Worm (Caenorhabditis elegans) whole organism, young adult: ENCODE measurements around the gene prdx-6.
A peak's percentile ranks its signal among the peaks of the same experiment; 100 is the strongest.

Source experiments
- B0019.2 ChIP-seq: fragments of 200-800 bp; sonication (Bioruptor generic); conservative IDR thresholded peaks from 2 replicates; pipeline ENCODE4 v1.3.6; 2022; ENCODE audit warnings: missing genetic modification reagents, missing genetic modification characterization, missing compliant biosample characterization
- F10E7.11 ChIP-seq: sonication (generic microtip); optimal IDR thresholded peaks from 2 replicates; lab custom pipeline; 2017; ENCODE audit warnings: mild to moderate bottlenecking, missing genetic modification characterization, moderate library complexity, missing compliant biosample characterization
- F22D6.2 ChIP-seq: sonication (generic microtip); optimal IDR thresholded peaks from 2 replicates; lab custom pipeline; 2016; ENCODE audit warnings: mild to moderate bottlenecking, missing genetic modification characterization, missing compliant biosample characterization
- F57C9.4 ChIP-seq: sonication (generic microtip); optimal IDR thresholded peaks from 2 replicates; lab custom pipeline; 2017; ENCODE audit warnings: mild to moderate bottlenecking, missing genetic modification characterization, missing compliant biosample characterization
- K11D2.4 ChIP-seq: fragments of 200-800 bp; sonication (Bioruptor generic); IDR thresholded peaks from 2 replicates; pipeline ENCODE4 v1.3.6; 2022; ENCODE audit warnings: missing genetic modification reagents, missing genetic modification characterization, missing compliant biosample characterization
- K12H6.12 ChIP-seq: fragments of 200-800 bp; sonication (Bioruptor generic); optimal IDR thresholded peaks from 2 replicates; lab custom pipeline; 2018; ENCODE audit warnings: mild to moderate bottlenecking, missing genetic modification characterization, missing compliant biosample characterization
- T07F8.4 ChIP-seq: sonication (generic microtip); optimal IDR thresholded peaks from 2 replicates; lab custom pipeline; 2016; ENCODE audit warnings: mild to moderate bottlenecking, missing genetic modification characterization, moderate library complexity, missing compliant biosample characterization
- T26A5.8 ChIP-seq: sonication (generic microtip); optimal IDR thresholded peaks from 2 replicates; lab custom pipeline; 2016; ENCODE audit warnings: missing genetic modification characterization, missing compliant biosample characterization
- Y53G8AR.9 ChIP-seq: fragments of 200-800 bp; sonication (Bioruptor generic); conservative IDR thresholded peaks from 2 replicates; pipeline ENCODE4 v1.3.6; 2022; ENCODE audit warnings: missing genetic modification reagents, missing genetic modification characterization, missing compliant biosample characterization
- Y79H2A.3 ChIP-seq: fragments of 200-800 bp; sonication (Bioruptor generic); conservative IDR thresholded peaks from 2 replicates; pipeline ENCODE4 v1.3.6; 2022; ENCODE audit warnings: missing genetic modification reagents, missing genetic modification characterization, missing compliant biosample characterization
- Y95B8A.8 ChIP-seq: fragments of 200-800 bp; sonication (Bioruptor generic); IDR thresholded peaks from 2 replicates; pipeline ENCODE4 v1.3.6; 2022; ENCODE audit warnings: missing genetic modification reagents, missing genetic modification characterization, missing compliant biosample characterization
- ZK185.1 ChIP-seq: sonication (generic microtip); optimal IDR thresholded peaks from 2 replicates; lab custom pipeline; 2016; ENCODE audit warnings: mild to moderate bottlenecking, missing genetic modification characterization, missing compliant biosample characterization; ENCODE audit not compliant: poor library complexity, severe bottlenecking
- attf-5 ChIP-seq: fragments of 200-800 bp; sonication (Bioruptor generic); optimal IDR thresholded peaks from 2 replicates; lab custom pipeline; 2018; ENCODE audit warnings: mild to moderate bottlenecking, missing genetic modification characterization, missing compliant biosample characterization
- attf-6 ChIP-seq: fragments of 200-800 bp; sonication (Bioruptor generic); IDR thresholded peaks from 2 replicates; pipeline ENCODE4 v1.3.6; 2022; ENCODE audit warnings: missing genetic modification reagents, missing genetic modification characterization, missing compliant biosample characterization
- ccch-3 ChIP-seq: fragments of 200-800 bp; sonication (Bioruptor generic); optimal IDR thresholded peaks from 2 replicates; lab custom pipeline; 2018; ENCODE audit warnings: mild to moderate bottlenecking, missing genetic modification characterization, missing compliant biosample characterization
- ceh-27 ChIP-seq: fragments of 200-800 bp; sonication (Bioruptor generic); optimal IDR thresholded peaks from 2 replicates; lab custom pipeline; 2018; ENCODE audit warnings: mild to moderate bottlenecking, missing genetic modification characterization, moderate library complexity, missing compliant biosample characterization
- ceh-40 ChIP-seq: fragments of 200-800 bp; sonication (Bioruptor generic); IDR thresholded peaks from 2 replicates; pipeline ENCODE4 v1.3.6; 2022; ENCODE audit warnings: missing genetic modification characterization, missing compliant biosample characterization
- ceh-58 ChIP-seq: fragments of 200-800 bp; sonication (Bioruptor generic); IDR thresholded peaks from 2 replicates; pipeline ENCODE4 v1.3.6; 2022; ENCODE audit warnings: missing genetic modification characterization, missing compliant biosample characterization
- ceh-79 ChIP-seq: sonication (generic microtip); optimal IDR thresholded peaks from 2 replicates; lab custom pipeline; 2017; ENCODE audit warnings: mild to moderate bottlenecking, missing genetic modification characterization, missing compliant biosample characterization
- dox-1 ChIP-seq: fragments of 200-800 bp; sonication (Bioruptor generic); IDR thresholded peaks from 2 replicates; pipeline ENCODE4 v1.3.6; 2022; ENCODE audit warnings: missing genetic modification reagents, missing genetic modification characterization, missing compliant biosample characterization
- dpff-1 ChIP-seq: sonication (generic microtip); optimal IDR thresholded peaks from 2 replicates; lab custom pipeline; 2017; ENCODE audit warnings: mild to moderate bottlenecking, missing genetic modification characterization, missing compliant biosample characterization
- egl-44 ChIP-seq: fragments of 200-800 bp; sonication (Bioruptor generic); IDR thresholded peaks from 2 replicates; pipeline ENCODE4 v1.3.6; 2022; ENCODE audit warnings: missing genetic modification reagents, missing genetic modification characterization, missing compliant biosample characterization
- hlh-12 ChIP-seq: sonication (generic microtip); optimal IDR thresholded peaks from 2 replicates; lab custom pipeline; 2016; ENCODE audit warnings: missing genetic modification characterization, missing compliant biosample characterization
- hmg-20 ChIP-seq: fragments of 200-800 bp; sonication (Bioruptor generic); IDR thresholded peaks from 2 replicates; pipeline ENCODE4 v1.3.6; 2022; ENCODE audit warnings: missing genetic modification reagents, missing genetic modification characterization, missing compliant biosample characterization
- hrde-1 ChIP-seq: sonication (generic microtip); optimal IDR thresholded peaks from 2 replicates; lab custom pipeline; 2016; ENCODE audit warnings: missing genetic modification characterization, mild to moderate bottlenecking, missing compliant biosample characterization, moderate library complexity, missing genotype, missing genetic modification reagents, borderline replicate concordance
- let-526 ChIP-seq: fragments of 200-800 bp; sonication (Bioruptor generic); IDR thresholded peaks from 2 replicates; pipeline ENCODE4 v1.3.6; 2022; ENCODE audit warnings: missing genetic modification reagents, missing genetic modification characterization, missing compliant biosample characterization
- let-607 ChIP-seq, 2 experiments: fragments of 200-800 bp in 1 of 2; sonication (Bioruptor generic) in 1 of 2; sonication (generic microtip) in 1 of 2; optimal IDR thresholded peaks; 2 replicates each; lab custom pipeline; 2016 to 2018; ENCODE audit warnings: mild to moderate bottlenecking in 2 of 2, missing compliant biosample characterization in 2 of 2, missing genetic modification characterization in 2 of 2, moderate library complexity in 2 of 2, missing genotype in 1 of 2
- lin-26 ChIP-seq: fragments of 200-800 bp; sonication (Bioruptor generic); IDR thresholded peaks from 2 replicates; pipeline ENCODE4 v1.3.6; 2022; ENCODE audit warnings: missing genetic modification reagents, missing genetic modification characterization, missing compliant biosample characterization
- lir-1 ChIP-seq: fragments of 200-800 bp; sonication (Bioruptor generic); conservative IDR thresholded peaks from 2 replicates; pipeline ENCODE4 v1.3.6; 2022; ENCODE audit warnings: missing genetic modification reagents, missing genetic modification characterization, missing compliant biosample characterization
- lsl-1 ChIP-seq: fragments of 200-800 bp; sonication (Bioruptor generic); optimal IDR thresholded peaks from 2 replicates; lab custom pipeline; 2018; ENCODE audit warnings: mild to moderate bottlenecking, missing genetic modification characterization, moderate library complexity, missing compliant biosample characterization
- madf-3 ChIP-seq: fragments of 200-800 bp; sonication (Bioruptor generic); IDR thresholded peaks from 2 replicates; pipeline ENCODE4 v1.3.6; 2022; ENCODE audit warnings: missing genetic modification reagents, missing genetic modification characterization, missing compliant biosample characterization
- mxl-1 ChIP-seq: sonication (generic microtip); optimal IDR thresholded peaks from 2 replicates; lab custom pipeline; 2016; ENCODE audit warnings: missing genetic modification characterization, missing compliant biosample characterization
- nfyb-1 ChIP-seq: fragments of 200-800 bp; sonication (Bioruptor generic); IDR thresholded peaks from 2 replicates; pipeline ENCODE4 v1.3.6; 2022; ENCODE audit warnings: missing genetic modification reagents, missing genetic modification characterization, missing compliant biosample characterization
- nhr-120 ChIP-seq: fragments of 200-800 bp; sonication (Bioruptor generic); IDR thresholded peaks from 2 replicates; pipeline ENCODE4 v1.3.6; 2022; ENCODE audit warnings: missing genetic modification characterization, missing compliant biosample characterization
- nhr-27 ChIP-seq: fragments of 200-800 bp; sonication (Bioruptor generic); optimal IDR thresholded peaks from 2 replicates; lab custom pipeline; 2018; ENCODE audit warnings: mild to moderate bottlenecking, missing genetic modification characterization, moderate library complexity, missing compliant biosample characterization
- pbrm-1 ChIP-seq: fragments of 200-800 bp; sonication (Bioruptor generic); IDR thresholded peaks from 2 replicates; pipeline ENCODE4 v1.3.6; 2022; ENCODE audit warnings: missing genetic modification reagents, missing genetic modification characterization, missing compliant biosample characterization
- pha-4 ChIP-seq: fragments of 150-350 bp; sonication (generic microtip); optimal IDR thresholded peaks from 2 replicates; lab custom pipeline; 2014; ENCODE audit warnings: missing biosample characterization, missing genetic modification reagents, missing genetic modification characterization
- rpc-1 ChIP-seq, 2 experiments: fragments of 150-350 bp in 1 of 2; sonication (generic microtip) in 1 of 2; optimal IDR thresholded peaks; 2 replicates each; lab custom pipeline; 2014 to 2018; ENCODE audit warnings: missing biosample characterization in 1 of 2, missing genetic modification characterization in 1 of 2, missing genetic modification reagents in 1 of 2, missing genotype in 1 of 2
- sdz-38 ChIP-seq: sonication (generic microtip); optimal IDR thresholded peaks from 2 replicates; lab custom pipeline; 2016; ENCODE audit warnings: missing genotype, missing genetic modification characterization, missing compliant biosample characterization
- snpc-1.1 ChIP-seq: sonication (generic microtip); optimal IDR thresholded peaks from 2 replicates; lab custom pipeline; 2017; ENCODE audit warnings: missing genetic modification characterization, mild to moderate bottlenecking, missing compliant biosample characterization, antibody characterized with exemption, moderate library complexity, missing genotype, missing genetic modification reagents; ENCODE audit not compliant: insufficient read depth
- snpc-1.3 ChIP-seq: sonication (generic microtip); optimal IDR thresholded peaks from 2 replicates; lab custom pipeline; 2017; ENCODE audit warnings: missing genetic modification characterization, mild to moderate bottlenecking, missing compliant biosample characterization, antibody characterized with exemption, moderate library complexity, missing genotype, missing genetic modification reagents; ENCODE audit not compliant: insufficient read depth
- somi-1 ChIP-seq: fragments of 200-800 bp; sonication (Bioruptor generic); optimal IDR thresholded peaks from 2 replicates; lab custom pipeline; 2018; ENCODE audit warnings: mild to moderate bottlenecking, missing genetic modification characterization, missing compliant biosample characterization
- unc-62 ChIP-seq: fragments of 150-350 bp; optimal IDR thresholded peaks from 2 replicates; lab custom pipeline; 2014; ENCODE audit warnings: missing biosample characterization, missing genetic modification reagents, missing genetic modification characterization
- zim-3 ChIP-seq: sonication (generic microtip); optimal IDR thresholded peaks from 2 replicates; lab custom pipeline; 2017; ENCODE audit warnings: mild to moderate bottlenecking, missing genetic modification characterization, moderate library complexity, missing compliant biosample characterization
- ztf-25 ChIP-seq: fragments of 200-800 bp; sonication (Bioruptor generic); IDR thresholded peaks from 2 replicates; pipeline ENCODE4 v1.3.6; 2022; ENCODE audit warnings: missing genetic modification reagents, missing genetic modification characterization, missing compliant biosample characterization
- ztf-26 ChIP-seq: sonication (generic microtip); optimal IDR thresholded peaks from 2 replicates; lab custom pipeline; 2017; ENCODE audit warnings: missing genetic modification characterization, missing compliant biosample characterization
- ztf-28 ChIP-seq: fragments of 200-800 bp; sonication (Bioruptor generic); IDR thresholded peaks from 2 replicates; pipeline ENCODE4 v1.3.6; 2022; ENCODE audit warnings: missing genetic modification reagents, missing genetic modification characterization, missing compliant biosample characterization
- ztf-6 ChIP-seq: fragments of 200-800 bp; sonication (Bioruptor generic); IDR thresholded peaks from 2 replicates; pipeline ENCODE4 v1.3.6; 2022; ENCODE audit warnings: missing genetic modification reagents, missing genetic modification characterization, missing compliant biosample characterization

Gene prdx-6

DNA sequence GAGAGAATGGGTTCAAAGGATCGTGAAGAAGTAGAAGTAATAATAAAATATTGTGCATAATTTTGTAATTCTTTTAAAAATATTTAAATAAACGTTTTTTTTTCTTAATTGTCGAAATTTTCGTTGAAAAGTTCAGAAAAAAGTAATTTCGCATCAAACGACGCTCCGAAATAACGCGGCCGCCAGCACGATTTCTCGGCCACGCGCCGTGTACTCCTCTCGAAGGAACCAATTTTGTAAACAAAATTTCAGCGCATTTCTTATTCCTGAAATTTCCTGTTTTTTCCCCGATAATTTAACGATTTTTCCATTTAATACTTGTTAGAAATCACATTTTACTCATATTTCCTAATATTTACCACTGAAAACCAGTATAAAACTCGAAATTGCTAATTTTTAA lies 26.3 kb upstream of the prdx-6 start, which contains the start of gene Y38C1AA.12 (continued):
- TF ChIP-seq unc-62 (GFP tag; lab: Kevin White, UChicago): no peak
- TF ChIP-seq lsl-1 (GFP tag; lab: Kevin White, UChicago): peak; percentile 47
- TF ChIP-seq let-526 (GFP tag; lab: Robert Waterston, UW): 0 out of 2 replicates have a peak, but pooled peaks have one; percentile 30
- peak; percentile 63; the same call in 1 of the 2 replicates for TF ChIP-seq hmg-20 (GFP tag; lab: Robert Waterston, UW)
- TF ChIP-seq madf-3 (GFP tag; lab: Robert Waterston, UW): peak; percentile 87
- no peak for TF ChIP-seq B0019.2
- no peak for TF ChIP-seq ceh-79
- no peak for TF ChIP-seq dpff-1 (tag; lab: Kevin White, UChicago)
- TF ChIP-seq snpc-1.1 (tag; lab: Kevin White, UChicago): peak; percentile 22
- no peak for TF ChIP-seq nhr-120
- peak in 1 of 2 experiments; percentile 78 for TF ChIP-seq let-607 (tag; optimal IDR thresholded peaks at IDR 0.05; lab: Kevin White, UChicago)
- peak; percentile 93 for TF ChIP-seq ZK185.1 (tag; lab: Kevin White, UChicago)
- TF ChIP-seq ceh-58 (GFP tag; lab: Robert Waterston, UW): no peak
- TF ChIP-seq F22D6.2: peak; percentile 55
- TF ChIP-seq ztf-6 (GFP tag; lab: Robert Waterston, UW): no peak
- TF ChIP-seq ztf-26 (tag; lab: Kevin White, UChicago): peak; percentile 54
- 0 out of 2 replicates have a peak, but pooled peaks have one; percentile 19 for TF ChIP-seq lin-26 (GFP tag; lab: Robert Waterston, UW)
- TF ChIP-seq F57C9.4 (tag; lab: Kevin White, UChicago): peak; percentile 31
- no peak for TF ChIP-seq attf-6 (GFP tag; lab: Robert Waterston, UW)
- TF ChIP-seq dox-1 (GFP tag; lab: Robert Waterston, UW): peak; percentile 86
- peak; percentile 63; the same call in 1 of the 2 replicates for TF ChIP-seq ztf-28 (GFP tag; lab: Robert Waterston, UW)
- peak; percentile 44 for TF ChIP-seq hrde-1 (tag; lab: Kevin White, UChicago)
- peak; percentile 62; the same call in 1 of the 2 replicates for TF ChIP-seq K11D2.4 (GFP tag; lab: Robert Waterston, UW)
- TF ChIP-seq T26A5.8 (tag; lab: Kevin White, UChicago): no peak
- TF ChIP-seq lir-1 (GFP tag; lab: Robert Waterston, UW): 0 out of 2 replicates have a peak, but pooled peaks have one; percentile 40
- peak; percentile 23 for TF ChIP-seq hlh-12 (tag; lab: Kevin White, UChicago)
- no peak for TF ChIP-seq egl-44 (GFP tag; lab: Robert Waterston, UW)
- peak; percentile 25 for TF ChIP-seq ccch-3 (GFP tag; lab: Kevin White, UChicago)
- peak; percentile 98 for TF ChIP-seq zim-3 (tag; lab: Kevin White, UChicago)
- TF ChIP-seq Y53G8AR.9 (GFP tag; lab: Robert Waterston, UW): peak; percentile 46; the same call in 1 of the 2 replicates
- TF ChIP-seq K12H6.12 (tag; lab: Kevin White, UChicago): peak; percentile 79
- no peak for TF ChIP-seq sdz-38 (tag; lab: Kevin White, UChicago)
- no peak for TF ChIP-seq Y95B8A.8 (GFP tag; lab: Robert Waterston, UW)
- TF ChIP-seq pha-4 (tag; lab: Kevin White, UChicago): no peak
- peak; percentile 79 for TF ChIP-seq attf-5 (GFP tag; lab: Kevin White, UChicago)
- TF ChIP-seq ztf-25: peak; percentile 83; the same call in 1 of the 2 replicates
- no peak for TF ChIP-seq T07F8.4 (tag; lab: Kevin White, UChicago)
- TF ChIP-seq somi-1: peak; percentile 19
- TF ChIP-seq F10E7.11: peak; percentile 46
- TF ChIP-seq Y79H2A.3: peak; percentile 54; the same call in 1 of the 2 replicates
- TF ChIP-seq snpc-1.3 (tag; lab: Kevin White, UChicago): no peak
- no peak for TF ChIP-seq ceh-40
- TF ChIP-seq nfyb-1 (GFP tag; lab: Robert Waterston, UW): no peak
- no peak for TF ChIP-seq mxl-1
- TF ChIP-seq nhr-27 (tag; lab: Kevin White, UChicago): no peak
- TF ChIP-seq pbrm-1 (GFP tag; lab: Robert Waterston, UW): no peak
- TF ChIP-seq ceh-27: peak; percentile 88
- TF ChIP-seq rpc-1 (optimal IDR thresholded peaks at IDR 0.05; lab: Kevin White, UChicago): no peak
- no peak for TF ChIP-seq rpc-1 (tag; optimal IDR thresholded peaks at IDR 0.05; lab: Kevin White, UChicago)
